Worm (Caenorhabditis elegans): ENCODE data around the gene T08D10.5.

T08D10.5 gene

DNA sequence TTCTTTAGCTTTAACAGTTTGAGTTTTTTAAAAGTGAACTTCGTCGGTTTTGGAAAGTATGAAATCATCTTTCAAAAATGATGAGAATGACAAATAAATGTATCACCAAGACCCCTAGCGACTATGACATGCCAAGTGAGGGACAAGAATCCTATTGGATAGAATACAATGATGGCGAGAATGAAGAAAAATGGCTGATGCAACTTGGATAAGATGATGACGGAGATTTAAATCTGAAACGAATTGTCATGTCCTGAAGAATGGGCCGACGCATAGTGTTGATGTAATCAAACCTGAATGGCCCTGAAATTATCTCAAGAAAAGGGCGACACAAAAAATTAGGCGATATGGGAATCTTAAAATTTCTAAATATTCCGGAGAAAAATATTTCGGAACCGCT is 6.3 kb downstream of the T08D10.5 start:
- TF ChIP-seq nhr-25 (tag; optimal IDR thresholded peaks at IDR 0.05) = peak; percentile 47
- no peak for TF ChIP-seq ZK546.5 (tag; optimal IDR thresholded peaks at IDR 0.05)
- peak; percentile 27 for TF ChIP-seq nhr-23 (tag; optimal IDR thresholded peaks at IDR 0.05)
- no peak for TF ChIP-seq unc-39 (tag; optimal IDR thresholded peaks at IDR 0.05)
- TF ChIP-seq elt-1 (tag; optimal IDR thresholded peaks at IDR 0.05) = peak; percentile 74

DNA sequence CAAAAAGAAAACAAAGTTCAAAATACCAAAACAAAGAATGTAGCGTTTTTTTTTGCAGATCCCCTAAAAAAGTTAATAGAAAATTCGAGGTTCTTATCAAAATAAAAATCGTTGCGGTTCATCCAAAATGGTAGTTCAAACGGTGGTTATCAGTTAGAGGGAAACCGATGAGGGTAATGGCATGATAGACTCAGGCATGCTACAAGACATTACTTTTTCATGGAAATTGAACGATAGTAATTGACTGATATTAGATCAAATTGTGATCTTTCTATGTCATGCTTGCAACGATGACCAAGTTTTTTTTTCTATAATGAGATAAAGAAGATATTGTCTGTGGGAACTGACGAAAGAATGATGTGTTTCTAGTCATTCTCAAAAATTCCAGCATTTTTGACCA is 7.2 kb downstream of the T08D10.5 start:
- no peak for TF ChIP-seq egl-5 (tag; optimal IDR thresholded peaks at IDR 0.05)
- TF ChIP-seq nfya-1 (tag; optimal IDR thresholded peaks at IDR 0.05; ENCODE audit: insufficient read depth) = peak; percentile 0
- no peak for TF ChIP-seq ceh-16 (tag; optimal IDR thresholded peaks at IDR 0.05)
- no peak for TF ChIP-seq nhr-12 (tag; optimal IDR thresholded peaks at IDR 0.05)
- no peak for TF ChIP-seq lsy-12 (tag; optimal IDR thresholded peaks at IDR 0.05)
- TF ChIP-seq mml-1 (tag; optimal IDR thresholded peaks at IDR 0.05) = no peak
- TF ChIP-seq pqm-1 (tag; optimal IDR thresholded peaks at IDR 0.05) = peak; percentile 93
- TF ChIP-seq nhr-23 (tag; optimal IDR thresholded peaks at IDR 0.05) = no peak
- no peak for TF ChIP-seq skn-1 (tag; optimal IDR thresholded peaks at IDR 0.05)
- no peak for TF ChIP-seq zag-1 (tag; optimal IDR thresholded peaks at IDR 0.05)
- no peak for TF ChIP-seq nhr-237 (tag; optimal IDR thresholded peaks at IDR 0.05)
- TF ChIP-seq jun-1 (tag; optimal IDR thresholded peaks at IDR 0.05) = no peak
- no peak for TF ChIP-seq nhr-28 (tag; optimal IDR thresholded peaks at IDR 0.05)
- no peak for TF ChIP-seq snpc-4 (tag; optimal IDR thresholded peaks at IDR 0.05)
- TF ChIP-seq fos-1 (tag; optimal IDR thresholded peaks at IDR 0.05) = peak; percentile 40
- TF ChIP-seq hmg-11 (tag; optimal IDR thresholded peaks at IDR 0.05) = no peak
- no peak for TF ChIP-seq nhr-25 (tag; optimal IDR thresholded peaks at IDR 0.05)
- TF ChIP-seq elt-2 (tag; optimal IDR thresholded peaks at IDR 0.05) = peak; percentile 83
- TF ChIP-seq lin-39 (tag; optimal IDR thresholded peaks at IDR 0.05) = no peak
- TF ChIP-seq R02D3.7 (tag; optimal IDR thresholded peaks at IDR 0.05) = no peak
- no peak for TF ChIP-seq nhr-77 (tag; optimal IDR thresholded peaks at IDR 0.05)
- TF ChIP-seq ceh-9 (tag; optimal IDR thresholded peaks at IDR 0.05) = no peak
- TF ChIP-seq elt-3 (tag; optimal IDR thresholded peaks at IDR 0.05) = peak in 1 of 3 experiments; percentile 19
- TF ChIP-seq lin-15B (tag; optimal IDR thresholded peaks at IDR 0.05) = no peak
- TF ChIP-seq fkh-10 (GFP tag; optimal IDR thresholded peaks at IDR 0.05) = no peak
- no peak for TF ChIP-seq nhr-67 (tag; optimal IDR thresholded peaks at IDR 0.05)
- TF ChIP-seq nhr-43 (tag; optimal IDR thresholded peaks at IDR 0.05; ENCODE audit: poor library complexity, severe bottlenecking) = peak; percentile 10
- TF ChIP-seq tbx-2 (tag; optimal IDR thresholded peaks at IDR 0.05) = no peak

DNA sequence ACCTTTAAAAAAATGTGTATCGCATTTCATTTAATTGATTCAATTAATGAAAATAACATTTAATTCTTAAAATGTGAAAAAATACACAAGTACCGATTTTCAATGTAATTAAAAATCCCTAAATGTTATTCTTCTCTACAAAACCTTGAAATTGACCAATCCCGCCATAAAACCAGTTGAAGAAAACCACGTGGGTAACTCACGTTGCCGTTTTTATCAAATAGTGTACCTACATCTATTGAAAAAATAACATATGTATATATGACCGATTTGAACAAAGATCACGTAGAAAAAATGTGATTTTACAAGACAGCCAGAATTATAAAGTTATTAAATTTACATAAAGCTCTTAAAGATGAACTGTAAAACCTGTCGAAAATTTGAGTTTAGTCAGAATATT is 7.8 kb downstream of the T08D10.5 start:
- TF ChIP-seq nhr-67 (tag; optimal IDR thresholded peaks at IDR 0.05) (no peak), nhr-23 (tag; optimal IDR thresholded peaks at IDR 0.05) (peak; percentile 3)

DNA sequence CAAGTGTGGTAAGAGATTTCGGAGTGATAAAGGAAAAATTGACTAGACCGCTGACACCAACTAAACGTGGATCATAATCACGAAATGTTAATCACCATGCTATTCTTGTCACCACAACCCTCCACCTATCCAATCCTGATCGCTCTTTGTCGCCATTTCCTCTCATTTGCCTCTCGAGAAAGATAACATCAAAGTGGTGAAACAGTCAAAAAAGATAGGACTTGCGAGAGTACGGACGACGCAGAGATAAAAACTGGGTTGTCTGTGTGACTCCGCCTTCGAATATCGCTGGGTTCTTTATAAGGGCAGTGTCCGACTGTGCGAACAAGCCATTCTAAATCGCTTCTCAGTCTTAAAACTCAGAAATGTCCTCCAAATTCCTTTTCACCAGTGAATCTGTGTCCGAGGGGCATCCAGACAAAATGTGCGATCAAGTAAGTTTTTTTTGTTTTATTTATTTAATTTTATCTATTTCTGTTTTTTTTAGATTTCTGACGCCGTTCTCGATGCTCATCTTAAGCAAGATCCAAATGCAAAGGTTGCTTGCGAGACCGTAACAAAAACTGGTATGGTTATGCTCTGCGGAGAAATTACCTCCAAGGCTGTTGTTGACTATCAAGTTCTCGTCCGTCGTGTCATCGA is 8.4 kb downstream of the T08D10.5 start, which contains the start of gene sams-1:
sams-1 (plus strand) TSS at position 300 of the 642 bp plus-strand sequence.
- no peak for TF ChIP-seq nhr-12 (tag; optimal IDR thresholded peaks at IDR 0.05)
- TF ChIP-seq pqm-1 (tag; optimal IDR thresholded peaks at IDR 0.05) = peak; percentile 39
- peak; percentile 59 for TF ChIP-seq ama-1 (optimal IDR thresholded peaks at IDR 0.05)
- TF ChIP-seq zag-1 (tag; optimal IDR thresholded peaks at IDR 0.05) = no peak
- peak; percentile 75 for TF ChIP-seq elt-2 (tag; optimal IDR thresholded peaks at IDR 0.05)
- TF ChIP-seq ceh-9 (tag; optimal IDR thresholded peaks at IDR 0.05) = no peak
- TF ChIP-seq nfya-1 (tag; optimal IDR thresholded peaks at IDR 0.05; ENCODE audit: insufficient read depth) = peak; percentile 5
- TF ChIP-seq nhr-67 (tag; optimal IDR thresholded peaks at IDR 0.05) = no peak
- peak; percentile 32 for TF ChIP-seq nhr-43 (tag; optimal IDR thresholded peaks at IDR 0.05; ENCODE audit: poor library complexity, severe bottlenecking)
- peak; percentile 76 for TF ChIP-seq elt-1 (tag; optimal IDR thresholded peaks at IDR 0.05)
- TF ChIP-seq nhr-25 (tag; optimal IDR thresholded peaks at IDR 0.05) = peak; percentile 11
- peak in 1 of 3 experiments; percentile 29 for TF ChIP-seq elt-3 (tag; optimal IDR thresholded peaks at IDR 0.05)
- TF ChIP-seq nhr-23 (tag; optimal IDR thresholded peaks at IDR 0.05) = peak; percentile 17
- TF ChIP-seq lin-15B (tag; optimal IDR thresholded peaks at IDR 0.05) = no peak

DNA sequence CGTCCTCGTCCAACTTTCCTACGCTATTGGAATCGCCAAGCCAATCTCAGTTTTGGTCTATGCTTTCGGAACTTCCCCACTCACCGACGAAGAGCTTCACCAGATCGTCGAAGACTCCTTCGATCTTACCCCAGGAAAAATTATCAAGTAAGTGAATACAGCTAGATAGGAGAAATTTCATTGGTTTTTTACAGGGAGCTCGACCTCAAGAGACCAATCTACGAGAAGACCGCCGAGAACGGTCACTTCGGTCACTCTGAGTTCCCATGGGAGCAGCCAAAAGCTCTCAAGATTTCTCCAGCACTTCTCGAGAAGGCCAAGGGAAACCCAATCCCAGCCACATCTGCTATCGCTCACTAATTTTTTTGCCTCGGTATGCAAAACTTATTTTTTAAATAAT is 9.7 kb downstream of the T08D10.5 start:
- TF ChIP-seq lin-15B (tag; optimal IDR thresholded peaks at IDR 0.05) (no peak), nfya-1 (tag; optimal IDR thresholded peaks at IDR 0.05; ENCODE audit: insufficient read depth) (no peak), snpc-4 (tag; optimal IDR thresholded peaks at IDR 0.05) (no peak), daf-12 (tag; optimal IDR thresholded peaks at IDR 0.05) (no peak), ztf-4 (tag; optimal IDR thresholded peaks at IDR 0.05) (no peak)

Measured in whole organism, L3 larva.